Worm (Caenorhabditis elegans): ENCODE results near the gene adss-1.

- no peak for TF ChIP-seq egl-27 (tag; optimal IDR thresholded peaks at IDR 0.05)
- no peak for TF ChIP-seq aly-2 (tag; optimal IDR thresholded peaks at IDR 0.05)
- no peak for TF ChIP-seq ztf-11 (tag; optimal IDR thresholded peaks at IDR 0.05)
- TF ChIP-seq snpc-4 (tag; optimal IDR thresholded peaks at IDR 0.05), result no peak
- no peak for TF ChIP-seq nhr-76 (tag; optimal IDR thresholded peaks at IDR 0.05)
- TF ChIP-seq nhr-11 (tag; optimal IDR thresholded peaks at IDR 0.05), result no peak
- no peak for TF ChIP-seq nhr-237 (tag; optimal IDR thresholded peaks at IDR 0.05)
- no peak for TF ChIP-seq elt-3 (tag; optimal IDR thresholded peaks at IDR 0.05)
- TF ChIP-seq elt-1 (tag; optimal IDR thresholded peaks at IDR 0.05), result no peak
- TF ChIP-seq unc-62 (GFP tag; optimal IDR thresholded peaks at IDR 0.05), result no peak
- TF ChIP-seq pha-4 (tag; optimal IDR thresholded peaks at IDR 0.05), result no peak
- no peak for TF ChIP-seq nhr-12 (tag; optimal IDR thresholded peaks at IDR 0.05)
- TF ChIP-seq R02D3.7 (tag; optimal IDR thresholded peaks at IDR 0.05), result no peak
These were observed 31.7 kb downstream of the adss-1 start, which contains the start of gene R02F11.11 for ce11 chrV:4791569-4791968.

Measured in whole organism, L3 larva.